Worm (Caenorhabditis elegans) whole organism, mixed stage, embryonic: ENCODE measurements around the gene C13A2.7.

ENCODE experiments used
- M03D4.4 ChIP-seq: sonication (generic microtip); optimal IDR thresholded peaks from 2 replicates; lab custom pipeline; 2017; ENCODE audit warnings: mild to moderate bottlenecking, missing genetic modification characterization, missing compliant biosample characterization
- bed-3 ChIP-seq: fragments of 200-800 bp; sonication (Bioruptor generic); optimal IDR thresholded peaks from 3 replicates; lab custom pipeline; 2018; ENCODE audit warnings: mild to moderate bottlenecking, missing genetic modification characterization, moderate library complexity, missing compliant biosample characterization
- blmp-1 ChIP-seq: fragments of 150-350 bp; optimal IDR thresholded peaks from 2 replicates; lab custom pipeline; 2014; ENCODE audit warnings: missing biosample characterization, missing genetic modification characterization
- ceh-43 ChIP-seq: fragments of 200-800 bp; sonication (Bioruptor generic); optimal IDR thresholded peaks from 2 replicates; lab custom pipeline; 2018; ENCODE audit warnings: mild to moderate bottlenecking, missing genetic modification characterization, moderate library complexity, missing compliant biosample characterization
- ceh-83 ChIP-seq: fragments of 200-800 bp; sonication (Bioruptor generic); optimal IDR thresholded peaks from 2 replicates; lab custom pipeline; 2018; ENCODE audit warnings: mild to moderate bottlenecking, missing genetic modification characterization, missing compliant biosample characterization
- ces-1 ChIP-seq: fragments of 150-350 bp; optimal IDR thresholded peaks from 2 replicates; lab custom pipeline; 2014; ENCODE audit warnings: missing biosample characterization, missing genetic modification reagents, missing genetic modification characterization
- cnd-1 ChIP-seq: fragments of 200-800 bp; sonication (Bioruptor generic); optimal IDR thresholded peaks from 2 replicates; lab custom pipeline; 2018; ENCODE audit warnings: mild to moderate bottlenecking, missing genetic modification characterization, missing compliant biosample characterization
- elt-1 ChIP-seq: sonication (generic microtip); optimal IDR thresholded peaks from 2 replicates; lab custom pipeline; 2017; ENCODE audit warnings: missing genetic modification characterization, mild to moderate bottlenecking, missing compliant biosample characterization, antibody characterized with exemption, moderate library complexity, borderline replicate concordance; ENCODE audit not compliant: insufficient read depth
- elt-3 ChIP-seq: fragments of 150-350 bp; optimal IDR thresholded peaks from 2 replicates; lab custom pipeline; 2014; ENCODE audit warnings: missing biosample characterization, missing genetic modification characterization
- flh-1 ChIP-seq: fragments of 200-800 bp; sonication (Bioruptor generic); optimal IDR thresholded peaks from 2 replicates; lab custom pipeline; 2018; ENCODE audit warnings: mild to moderate bottlenecking, missing genetic modification characterization, moderate library complexity, missing compliant biosample characterization
- ham-2 ChIP-seq: fragments of 200-800 bp; sonication (Bioruptor generic); optimal IDR thresholded peaks from 2 replicates; lab custom pipeline; 2018; ENCODE audit warnings: mild to moderate bottlenecking, missing genetic modification characterization, missing compliant biosample characterization
- hlh-1 ChIP-seq: fragments of 150-350 bp; optimal IDR thresholded peaks from 2 replicates; lab custom pipeline; 2014; ENCODE audit warnings: missing biosample characterization, missing genetic modification reagents, missing genetic modification characterization
- lin-13 ChIP-seq: fragments of 150-350 bp; optimal IDR thresholded peaks from 2 replicates; lab custom pipeline; 2014; ENCODE audit warnings: missing biosample characterization, missing genetic modification characterization
- lin-32 ChIP-seq: fragments of 200-800 bp; sonication (Bioruptor generic); optimal IDR thresholded peaks from 2 replicates; lab custom pipeline; 2018; ENCODE audit warnings: mild to moderate bottlenecking, missing genetic modification characterization, missing compliant biosample characterization
- lsy-2 ChIP-seq: fragments of 150-350 bp; optimal IDR thresholded peaks from 2 replicates; lab custom pipeline; 2014; ENCODE audit warnings: missing biosample characterization, missing genetic modification characterization
- mab-5 ChIP-seq: fragments of 150-350 bp; optimal IDR thresholded peaks from 2 replicates; lab custom pipeline; 2014; ENCODE audit warnings: missing biosample characterization, missing genetic modification characterization
- mls-2 ChIP-seq: sonication (generic microtip); optimal IDR thresholded peaks from 2 replicates; lab custom pipeline; 2016; ENCODE audit warnings: mild to moderate bottlenecking, missing genetic modification characterization, moderate library complexity, missing compliant biosample characterization
- nhr-12 ChIP-seq: fragments of 150-350 bp; optimal IDR thresholded peaks from 2 replicates; lab custom pipeline; 2014; ENCODE audit warnings: missing biosample characterization, missing genetic modification characterization
- nhr-2 ChIP-seq: fragments of 150-350 bp; optimal IDR thresholded peaks from 2 replicates; lab custom pipeline; 2014; ENCODE audit warnings: missing biosample characterization, missing genetic modification characterization
- nhr-237 ChIP-seq: fragments of 150-350 bp; optimal IDR thresholded peaks from 2 replicates; lab custom pipeline; 2014; ENCODE audit warnings: missing biosample characterization, missing genetic modification characterization
- nhr-28 ChIP-seq: fragments of 150-350 bp; optimal IDR thresholded peaks from 2 replicates; lab custom pipeline; 2014; ENCODE audit warnings: missing biosample characterization, missing genetic modification characterization
- nhr-76 ChIP-seq: sonication (generic microtip); optimal IDR thresholded peaks from 2 replicates; lab custom pipeline; 2017; ENCODE audit warnings: missing biosample characterization, missing genetic modification characterization
- pha-4 ChIP-seq: fragments of 150-350 bp; optimal IDR thresholded peaks from 2 replicates; lab custom pipeline; 2018; ENCODE audit warnings: missing biosample characterization, missing genetic modification reagents, missing genetic modification characterization
- sem-2 ChIP-seq: fragments of 200-800 bp; sonication (Bioruptor generic); optimal IDR thresholded peaks from 2 replicates; lab custom pipeline; 2018; ENCODE audit warnings: mild to moderate bottlenecking, missing genetic modification characterization, missing compliant biosample characterization
- snpc-4 ChIP-seq: fragments of 150-350 bp; optimal IDR thresholded peaks from 2 replicates; lab custom pipeline; 2014; ENCODE audit warnings: missing biosample characterization, missing genetic modification characterization
- sptf-1 ChIP-seq: sonication (generic microtip); optimal IDR thresholded peaks from 2 replicates; lab custom pipeline; 2017; ENCODE audit warnings: mild to moderate bottlenecking, missing genetic modification characterization, moderate library complexity, missing compliant biosample characterization
- unc-120 ChIP-seq: sonication (generic microtip); optimal IDR thresholded peaks from 2 replicates; lab custom pipeline; 2017; ENCODE audit warnings: missing genetic modification characterization, missing compliant biosample characterization; ENCODE audit not compliant: poor library complexity, severe bottlenecking
- unc-39 ChIP-seq: fragments of 150-350 bp; optimal IDR thresholded peaks from 2 replicates; lab custom pipeline; 2014; ENCODE audit warnings: missing biosample characterization, missing genetic modification characterization
- unc-62 ChIP-seq: fragments of 150-350 bp; optimal IDR thresholded peaks from 2 replicates; lab custom pipeline; 2014; ENCODE audit warnings: missing biosample characterization, missing genetic modification reagents, missing genetic modification characterization
- zip-8 ChIP-seq: fragments of 150-350 bp; optimal IDR thresholded peaks from 2 replicates; lab custom pipeline; 2014; ENCODE audit warnings: missing biosample characterization, missing genetic modification characterization
- ztf-11 ChIP-seq: fragments of 150-350 bp; optimal IDR thresholded peaks from 2 replicates; lab custom pipeline; 2014; ENCODE audit warnings: missing biosample characterization, missing genetic modification characterization

Gene C13A2.7

DNA sequence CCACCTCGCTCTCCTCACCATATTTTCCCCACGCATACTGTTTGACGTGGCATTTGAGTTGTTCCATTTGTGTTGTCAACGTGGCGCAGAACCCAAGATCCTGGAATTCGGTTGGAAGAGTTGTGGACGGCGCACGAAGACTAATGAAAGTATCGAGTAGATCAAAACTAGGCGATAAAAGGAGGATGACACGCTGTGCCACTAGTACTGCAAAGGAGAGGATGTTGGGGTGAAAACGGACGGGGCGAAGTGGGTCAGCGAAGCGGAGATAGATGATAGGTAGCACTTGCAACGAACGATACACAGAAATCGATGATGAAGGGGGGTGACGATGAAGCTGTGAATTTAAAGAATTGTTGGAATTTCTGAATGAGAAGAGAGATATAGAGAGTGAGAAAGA, 19.2 kb upstream of the C13A2.7 start, which contains the start of gene C05C8.7:
C05C8.7 (minus strand) TSS at position 100 of the 400 bp plus-strand sequence.
- TF ChIP-seq hlh-1 (no peak), ham-2 (peak; percentile 34)

- TF ChIP-seq elt-1 (tag; lab: Kevin White, UChicago), result no peak
- no peak for TF ChIP-seq ztf-11 (tag; lab: Kevin White, UChicago)
- TF ChIP-seq unc-120 (tag; lab: Kevin White, UChicago), result no peak
- no peak for TF ChIP-seq sptf-1 (tag; lab: Kevin White, UChicago)
- TF ChIP-seq ces-1 (GFP tag; lab: Kevin White, UChicago), result no peak
- TF ChIP-seq ceh-83 (GFP tag; lab: Kevin White, UChicago), result no peak
- no peak for TF ChIP-seq nhr-2 (tag; lab: Kevin White, UChicago)
- TF ChIP-seq unc-62, result no peak
- TF ChIP-seq lin-32, result no peak
- TF ChIP-seq, all 35 proteins: peak for 0
Observed at ce11 chrV:7248227-7248953, 17.7 kb upstream of the C13A2.7 start.

DNA sequence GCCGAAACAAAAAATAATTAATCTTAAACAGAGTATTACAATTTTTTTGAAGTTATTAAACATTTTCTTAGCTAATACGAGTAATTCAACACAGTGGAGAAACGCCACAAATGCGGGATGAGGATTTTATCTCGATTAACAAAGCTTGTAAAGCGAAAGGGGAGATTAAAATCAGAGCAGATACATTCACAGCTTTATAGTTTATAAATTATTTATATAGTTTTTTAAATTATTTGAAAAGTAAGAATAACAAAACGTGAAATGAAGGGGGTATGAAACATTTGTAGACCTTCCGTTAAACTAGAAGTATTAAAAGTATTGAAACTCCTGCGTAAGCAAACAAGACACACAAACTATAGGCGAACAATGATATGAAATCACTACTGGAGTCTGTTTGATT, 11.0 kb upstream of the C13A2.7 start, which contains the start of gene C05C8.8:
C05C8.8 (minus strand) TSS at position 101 of the 400 bp plus-strand sequence.
- TF ChIP-seq ceh-83 (GFP tag; lab: Kevin White, UChicago), result no peak
- no peak for TF ChIP-seq flh-1
- TF ChIP-seq nhr-12 (tag; lab: Kevin White, UChicago), result no peak
- TF ChIP-seq elt-1 (tag; lab: Kevin White, UChicago), result no peak
- TF ChIP-seq ztf-11 (tag; lab: Kevin White, UChicago), result no peak
- TF ChIP-seq mab-5 (tag; lab: Kevin White, UChicago), result no peak
- TF ChIP-seq hlh-1, result no peak
- TF ChIP-seq nhr-28 (tag; lab: Kevin White, UChicago), result no peak
- no peak for TF ChIP-seq nhr-76
- no peak for TF ChIP-seq lin-13
- TF ChIP-seq mls-2 (tag; lab: Kevin White, UChicago), result no peak
- TF ChIP-seq unc-62, result no peak
- TF ChIP-seq bed-3 (GFP tag; lab: Kevin White, UChicago), result no peak
- no peak for TF ChIP-seq elt-3
- no peak for TF ChIP-seq ceh-43 (GFP tag; lab: Kevin White, UChicago)
- TF ChIP-seq pha-4 (tag; lab: Kevin White, UChicago), result no peak
- TF ChIP-seq zip-8 (tag; lab: Kevin White, UChicago), result no peak

DNA sequence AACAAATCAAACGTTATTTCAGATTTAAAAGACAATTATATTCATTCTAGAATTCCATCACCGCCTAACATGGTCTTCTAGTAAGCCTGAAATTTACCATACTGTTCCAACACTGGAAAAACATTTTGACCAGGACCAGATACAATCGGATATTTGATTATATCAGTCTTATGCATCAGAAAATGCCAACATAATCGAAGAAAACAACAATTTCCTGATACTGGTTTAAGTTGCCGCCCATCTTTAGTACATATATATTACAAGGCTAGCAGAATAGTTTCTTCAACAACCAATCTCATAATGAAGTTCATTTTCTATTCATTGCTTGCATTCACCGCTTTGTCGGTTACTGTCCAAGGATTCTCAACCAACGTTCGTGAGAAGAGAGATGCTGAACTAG, 7.2 kb upstream of the C13A2.7 start, which contains the start of gene C13A2.12:
C13A2.12 (plus strand) TSS at position 301 of the 400 bp plus-strand sequence.
- TF ChIP-seq flh-1 (no peak), unc-62 (no peak), sptf-1 (tag; lab: Kevin White, UChicago) (no peak), lsy-2 (tag; lab: Kevin White, UChicago) (no peak), lin-32 (no peak), unc-120 (tag; lab: Kevin White, UChicago) (no peak), nhr-237 (tag; lab: Kevin White, UChicago) (no peak), ces-1 (GFP tag; lab: Kevin White, UChicago) (no peak), bed-3 (GFP tag; lab: Kevin White, UChicago) (no peak), ceh-43 (GFP tag; lab: Kevin White, UChicago) (no peak), blmp-1 (no peak), unc-39 (tag; lab: Kevin White, UChicago) (no peak), pha-4 (tag; lab: Kevin White, UChicago) (no peak), M03D4.4 (tag; lab: Kevin White, UChicago) (no peak), zip-8 (tag; lab: Kevin White, UChicago) (no peak), nhr-12 (tag; lab: Kevin White, UChicago) (no peak), elt-1 (tag; lab: Kevin White, UChicago) (no peak), mls-2 (tag; lab: Kevin White, UChicago) (no peak), cnd-1 (tag; lab: Kevin White, UChicago) (no peak), sem-2 (no peak)

DNA sequence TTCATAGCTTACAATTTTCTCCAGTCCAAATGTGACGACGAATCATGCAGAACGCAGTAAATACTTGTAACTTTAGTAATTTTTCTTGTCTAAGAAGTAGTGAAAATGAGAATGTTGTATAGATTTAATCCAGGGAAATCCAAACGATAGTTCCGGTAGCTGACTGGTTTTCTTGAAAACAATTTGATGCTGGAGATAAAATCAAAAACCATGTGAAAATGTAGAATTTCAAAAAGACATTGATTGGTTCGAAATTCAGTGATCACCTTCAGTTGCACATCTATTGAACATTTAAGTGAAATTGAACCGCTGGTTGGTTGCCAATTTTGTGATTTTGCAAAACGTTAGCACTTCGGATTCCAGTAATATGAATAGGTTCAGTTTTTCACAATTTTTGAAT, 2.1 kb upstream of the C13A2.7 start, which contains the start of gene C13A2.9:
C13A2.9 (minus strand) TSS at position 101 of the 400 bp plus-strand sequence.
- TF ChIP-seq sptf-1 (tag; lab: Kevin White, UChicago), result no peak
- no peak for TF ChIP-seq snpc-4 (tag; lab: Kevin White, UChicago)
- no peak for TF ChIP-seq lsy-2 (tag; lab: Kevin White, UChicago)
- TF ChIP-seq, all 35 proteins: peak for 0
